Fruit fly (Drosophila melanogaster) whole organism, embryonic: Measurements from ENCODE around the gene CG15890.

Experiments
- BEAF-32 ChIP-seq: fragments of 200-800 bp; sonication (Bioruptor generic); optimal IDR thresholded peaks from 3 replicates; lab custom pipeline; 2017; ENCODE audit warnings: missing biosample characterization, missing genetic modification characterization, mild to moderate bottlenecking, moderate library complexity, missing genetic modification reagents
- CG10209 ChIP-seq: fragments of 200-800 bp; sonication (Bioruptor generic); optimal IDR thresholded peaks from 3 replicates; lab custom pipeline; 2017; ENCODE audit warnings: missing biosample characterization, mild to moderate bottlenecking, missing genetic modification characterization, missing genetic modification reagents
- CG10321 ChIP-seq: fragments of 200-800 bp; sonication (Bioruptor generic); IDR thresholded peaks from 2 replicates; pipeline ENCODE4 v1.3.6; 2022; ENCODE audit warnings: missing biosample characterization, missing genetic modification characterization
- CG10462 ChIP-seq: fragments of 200-800 bp; sonication (Bioruptor generic); optimal IDR thresholded peaks from 2 replicates; lab custom pipeline; 2016; ENCODE audit warnings: missing biosample characterization, missing genetic modification characterization
- CG11560 ChIP-seq: fragments of 200-800 bp; sonication (Bioruptor generic); IDR thresholded peaks from 3 replicates; pipeline ENCODE4 v1.3.6; 2022; ENCODE audit warnings: missing biosample characterization, missing genetic modification characterization
- CG12659 ChIP-seq: fragments of 200-800 bp; sonication (Bioruptor generic); optimal IDR thresholded peaks from 3 replicates; lab custom pipeline; 2017; ENCODE audit warnings: mild to moderate bottlenecking, missing biosample characterization, missing genetic modification reagents, missing genetic modification characterization
- CG1602 ChIP-seq: fragments of 200-800 bp; sonication (Bioruptor generic); optimal IDR thresholded peaks from 3 replicates; lab custom pipeline; 2016; ENCODE audit warnings: missing biosample characterization, missing genetic modification characterization
- CG1603 ChIP-seq: fragments of 200-800 bp; sonication (Bioruptor generic); optimal IDR thresholded peaks from 2 replicates; lab custom pipeline; 2019; ENCODE audit warnings: missing biosample characterization, mild to moderate bottlenecking, missing genetic modification characterization, moderate library complexity
- CG17186 ChIP-seq: fragments of 200-800 bp; sonication (Bioruptor generic); optimal IDR thresholded peaks from 3 replicates; lab custom pipeline; 2017; ENCODE audit warnings: missing biosample characterization, missing genetic modification reagents, missing genetic modification characterization
- CG17612 ChIP-seq: fragments of 200-800 bp; sonication (Bioruptor generic); IDR thresholded peaks from 2 replicates; pipeline ENCODE4 v1.3.6; 2022; ENCODE audit warnings: missing biosample characterization, missing genetic modification characterization
- CG18262 ChIP-seq: fragments of 200-800 bp; optimal IDR thresholded peaks from 3 replicates; lab custom pipeline; 2019; ENCODE audit warnings: missing biosample characterization, mild to moderate bottlenecking, missing genetic modification characterization, moderate library complexity
- CG2712 ChIP-seq: fragments of 200-800 bp; optimal IDR thresholded peaks from 3 replicates; lab custom pipeline; 2019; ENCODE audit warnings: missing biosample characterization, mild to moderate bottlenecking, missing genetic modification characterization, moderate library complexity
- CG30431 ChIP-seq: fragments of 200-800 bp; sonication (Bioruptor generic); optimal IDR thresholded peaks from 2 replicates; lab custom pipeline; 2017; ENCODE audit warnings: missing biosample characterization, missing genetic modification characterization
- CG31224 ChIP-seq: fragments of 200-800 bp; sonication (Bioruptor generic); IDR thresholded peaks from 2 replicates; pipeline ENCODE4 v1.3.6; 2022; ENCODE audit warnings: missing biosample characterization, missing genetic modification characterization
- CG32767 ChIP-seq: fragments of 200-800 bp; sonication (Bioruptor generic); IDR thresholded peaks from 2 replicates; pipeline ENCODE4 v1.3.6; 2022; ENCODE audit warnings: missing biosample characterization, missing genetic modification characterization
- CG32772 ChIP-seq: fragments of 200-800 bp; sonication (Bioruptor generic); IDR thresholded peaks from 2 replicates; pipeline ENCODE4 v1.3.6; 2022; ENCODE audit warnings: missing biosample characterization, missing genetic modification characterization
- CG6683 ChIP-seq: fragments of 200-800 bp; sonication (Bioruptor generic); optimal IDR thresholded peaks from 2 replicates; lab custom pipeline; 2017; ENCODE audit warnings: missing biosample characterization, mild to moderate bottlenecking, missing genetic modification characterization, missing genetic modification reagents
- CG7963 ChIP-seq: fragments of 200-800 bp; sonication (Bioruptor generic); IDR thresholded peaks from 3 replicates; pipeline ENCODE4 v1.3.6; 2022; ENCODE audit warnings: missing biosample characterization, missing genetic modification characterization; ENCODE audit not compliant: partially characterized antibody
- CG9727 ChIP-seq: fragments of 200-800 bp; sonication (Bioruptor generic); optimal IDR thresholded peaks from 3 replicates; lab custom pipeline; 2017; ENCODE audit warnings: missing biosample characterization, mild to moderate bottlenecking, missing genetic modification characterization
- D19B ChIP-seq: fragments of 200-800 bp; sonication (Bioruptor generic); optimal IDR thresholded peaks from 2 replicates; lab custom pipeline; 2017; ENCODE audit warnings: missing biosample characterization, mild to moderate bottlenecking, missing genetic modification characterization
- Dek ChIP-seq: fragments of 200-800 bp; sonication (Bioruptor generic); optimal IDR thresholded peaks from 3 replicates; lab custom pipeline; 2019; ENCODE audit warnings: missing biosample characterization, mild to moderate bottlenecking, missing genetic modification characterization, moderate library complexity
- Doc3 ChIP-seq: fragments of 200-800 bp; sonication (Bioruptor generic); IDR thresholded peaks from 3 replicates; pipeline ENCODE4 v1.3.6; 2022; ENCODE audit warnings: missing biosample characterization, missing genetic modification characterization; ENCODE audit not compliant: partially characterized antibody
- Eip74EF ChIP-seq, 2 experiments: fragments of 200-800 bp in 1 of 2; fragments of >200 bp in 1 of 2; sonication (Bioruptor generic) in 1 of 2; optimal IDR thresholded peaks; 2 replicates each; lab custom pipeline; 2017 to 2019; ENCODE audit warnings: missing biosample characterization in 2 of 2, missing genetic modification characterization in 2 of 2, mild to moderate bottlenecking in 1 of 2, moderate library complexity in 1 of 2
- H2.0 ChIP-seq: fragments of 200-800 bp; sonication (Bioruptor generic); IDR thresholded peaks from 2 replicates; pipeline ENCODE4 v1.3.6; 2022; ENCODE audit warnings: missing biosample characterization, missing genetic modification characterization
- Hand ChIP-seq: fragments of 200-800 bp; sonication (Bioruptor generic); optimal IDR thresholded peaks from 2 replicates; lab custom pipeline; 2017; ENCODE audit warnings: mild to moderate bottlenecking, missing biosample characterization, missing genetic modification reagents, missing genetic modification characterization
- Hr51 ChIP-seq, 2 experiments: fragments of 200-800 bp; sonication (Bioruptor generic); optimal IDR thresholded peaks; 2 replicates in 1 of 2; 3 replicates in 1 of 2; lab custom pipeline; 2016 to 2018; ENCODE audit warnings: missing biosample characterization in 2 of 2, missing genetic modification characterization in 2 of 2, mild to moderate bottlenecking in 1 of 2, moderate library complexity in 1 of 2
- Sox100B ChIP-seq: fragments of 200-800 bp; sonication (Bioruptor generic); optimal IDR thresholded peaks from 3 replicates; lab custom pipeline; 2018; ENCODE audit warnings: missing biosample characterization, mild to moderate bottlenecking, missing genetic modification characterization
- Usf ChIP-seq: fragments of 200-800 bp; sonication (Bioruptor generic); optimal IDR thresholded peaks from 2 replicates; lab custom pipeline; 2017; ENCODE audit warnings: missing genotype, missing biosample characterization, missing genetic modification characterization
- Vsx1 ChIP-seq: fragments of 200-800 bp; sonication (Bioruptor generic); optimal IDR thresholded peaks from 2 replicates; lab custom pipeline; 2017; ENCODE audit warnings: missing biosample characterization, mild to moderate bottlenecking, missing genetic modification characterization, missing genetic modification reagents
- dati ChIP-seq: fragments of 200-800 bp; sonication (Bioruptor generic); IDR thresholded peaks from 2 replicates; pipeline ENCODE4 v1.3.6; 2022; ENCODE audit warnings: missing biosample characterization, missing genetic modification characterization
- exex ChIP-seq: fragments of 200-800 bp; sonication (Bioruptor generic); optimal IDR thresholded peaks from 4 replicates; lab custom pipeline; 2018; ENCODE audit warnings: missing biosample characterization, mild to moderate bottlenecking, missing genetic modification characterization, moderate library complexity
- fd3F ChIP-seq: fragments of 200-800 bp; sonication (Bioruptor generic); optimal IDR thresholded peaks from 2 replicates; lab custom pipeline; 2018; ENCODE audit warnings: missing biosample characterization, mild to moderate bottlenecking, missing genetic modification characterization, moderate library complexity
- klu ChIP-seq: fragments of 200-800 bp; sonication (Bioruptor generic); IDR thresholded peaks from 2 replicates; pipeline ENCODE4 v1.3.6; 2022; ENCODE audit warnings: missing biosample characterization, missing genetic modification characterization
- lola ChIP-seq, 3 experiments: fragments of >200 bp in 2 of 3; fragments of 200-800 bp in 1 of 3; sonication (Bioruptor generic) in 1 of 3; optimal IDR thresholded peaks; 2 replicates each; lab custom pipeline; 2017 to 2019; ENCODE audit warnings: missing biosample characterization in 3 of 3, missing genetic modification characterization in 3 of 3, mild to moderate bottlenecking in 1 of 3, moderate library complexity in 1 of 3
- lov ChIP-seq, 2 experiments: fragments of 200-800 bp in 1 of 2; fragments of >200 bp in 1 of 2; sonication (Bioruptor generic) in 1 of 2; IDR thresholded peaks in 1 of 2; optimal IDR thresholded peaks in 1 of 2; 2 replicates in 1 of 2; 3 replicates in 1 of 2; pipeline versions ENCODE4 v1.3.6 to Lab custom; 2017 to 2022; ENCODE audit warnings: missing biosample characterization in 1 of 2, missing genetic modification characterization in 1 of 2
- maf-S ChIP-seq: fragments of 200-800 bp; sonication (Bioruptor generic); optimal IDR thresholded peaks from 2 replicates; lab custom pipeline; 2016; ENCODE audit warnings: missing biosample characterization, missing genetic modification characterization
- nmo ChIP-seq: fragments of 200-800 bp; sonication (Bioruptor generic); optimal IDR thresholded peaks from 2 replicates; lab custom pipeline; 2018; ENCODE audit warnings: missing biosample characterization, mild to moderate bottlenecking, missing genetic modification characterization, moderate library complexity
- prd ChIP-seq, 3 experiments: fragments of >200 bp in 2 of 3; fragments of 200-800 bp in 1 of 3; sonication (Bioruptor generic) in 1 of 3; optimal IDR thresholded peaks in 2 of 3; IDR thresholded peaks in 1 of 3; 2 replicates in 2 of 3; 3 replicates in 1 of 3; pipeline versions ENCODE4 v1.3.6 to Lab custom; 2017 to 2022; ENCODE audit warnings: missing biosample characterization in 1 of 3, missing genetic modification characterization in 1 of 3
- psq ChIP-seq: fragments of 200-800 bp; sonication (Bioruptor generic); optimal IDR thresholded peaks from 2 replicates; lab custom pipeline; 2017; ENCODE audit warnings: missing biosample characterization, missing genetic modification characterization
- ranshi ChIP-seq: fragments of 200-800 bp; sonication (Bioruptor generic); IDR thresholded peaks from 2 replicates; pipeline ENCODE4 v1.3.6; 2022; ENCODE audit warnings: missing biosample characterization, missing genetic modification characterization
- repo ChIP-seq: fragments of 200-800 bp; sonication (Bioruptor generic); optimal IDR thresholded peaks from 2 replicates; lab custom pipeline; 2016; ENCODE audit warnings: missing biosample characterization, missing genetic modification characterization
- so ChIP-seq: fragments of 200-800 bp; sonication (Bioruptor generic); IDR thresholded peaks from 3 replicates; pipeline ENCODE4 v1.3.6; 2022; ENCODE audit warnings: missing biosample characterization, missing genetic modification characterization
- ssp ChIP-seq: fragments of 200-800 bp; sonication (Bioruptor generic); IDR thresholded peaks from 2 replicates; pipeline ENCODE4 v1.3.6; 2022; ENCODE audit warnings: missing biosample characterization, missing genetic modification characterization
- stwl ChIP-seq: fragments of 200-800 bp; sonication (Bioruptor generic); optimal IDR thresholded peaks from 3 replicates; lab custom pipeline; 2018; ENCODE audit warnings: missing biosample characterization, mild to moderate bottlenecking, missing genetic modification characterization, moderate library complexity
- tx ChIP-seq: fragments of 200-800 bp; sonication (Bioruptor generic); optimal IDR thresholded peaks from 2 replicates; lab custom pipeline; 2016; ENCODE audit warnings: missing biosample characterization, missing genetic modification characterization
- unc-4 ChIP-seq: fragments of 200-800 bp; sonication (Bioruptor generic); IDR thresholded peaks from 2 replicates; pipeline ENCODE4 v1.3.6; 2022; ENCODE audit warnings: missing biosample characterization, missing genetic modification characterization; ENCODE audit not compliant: partially characterized antibody
- usp ChIP-seq: fragments of >200 bp; optimal IDR thresholded peaks from 2 replicates; lab custom pipeline; 2017; ENCODE audit warnings: missing biosample characterization, missing genetic modification characterization

Gene CG15890

DNA sequence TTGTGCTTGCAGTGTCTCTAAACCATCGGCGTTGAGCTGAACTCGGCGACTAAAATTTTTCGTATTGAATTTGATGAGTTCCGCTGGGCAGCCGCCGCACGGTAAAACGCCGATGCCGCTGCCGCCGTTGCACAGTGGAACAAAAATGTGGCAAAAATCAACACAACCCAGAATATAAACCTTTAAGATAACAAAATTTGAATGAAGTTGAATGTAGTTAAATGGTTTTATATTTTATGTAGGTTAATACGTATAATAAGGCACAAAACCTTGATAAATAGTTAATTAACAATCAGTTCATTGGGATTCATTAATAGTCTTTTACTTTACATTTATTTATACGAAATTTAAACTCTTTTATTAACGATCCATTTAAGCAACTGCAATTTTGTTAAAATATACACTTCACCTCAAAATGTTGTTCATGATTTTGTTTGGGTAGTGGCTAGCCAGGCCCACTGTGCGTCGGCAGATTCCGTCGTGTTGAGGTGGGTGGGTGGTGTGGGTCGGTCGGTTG lies at the start of gene CG15890 (continued):
- TF ChIP-seq CG12659 (GFP tag; lab: Kevin White, UChicago), result peak; percentile 61
- TF ChIP-seq exex (tag; lab: Kevin White, UChicago), result no peak
- TF ChIP-seq CG10209 (GFP tag; lab: Kevin White, UChicago), result peak; percentile 77
- TF ChIP-seq ranshi (GFP tag; lab: Robert Waterston, UW), result peak; percentile 8; the same call in 1 of the 2 replicates
- peak; percentile 6 for TF ChIP-seq CG1602 (GFP tag; lab: Kevin White, UChicago)
- TF ChIP-seq nmo, result peak; percentile 72
- TF ChIP-seq D19B (GFP tag; lab: Kevin White, UChicago), result no peak
- TF ChIP-seq usp, result no peak
- TF ChIP-seq so, result 0 out of 3 replicates have a peak, but pooled peaks have one; percentile 13
- TF ChIP-seq repo (GFP tag; lab: Kevin White, UChicago), result no peak
- no peak for TF ChIP-seq CG10321 (GFP tag; lab: Robert Waterston, UW)
- no peak for TF ChIP-seq CG7963 (GFP tag; lab: Robert Waterston, UW)
- TF ChIP-seq CG11560 (tag; lab: Robert Waterston, UW), result no peak
- no peak for TF ChIP-seq CG17612 (GFP tag; lab: Robert Waterston, UW)
- TF ChIP-seq CG9727 (GFP tag; lab: Kevin White, UChicago), result peak; percentile 63
- TF ChIP-seq klu (GFP tag; lab: Robert Waterston, UW), result 0 out of 2 replicates have a peak, but pooled peaks have one; percentile 32
- no peak for TF ChIP-seq psq (GFP tag; lab: Kevin White, UChicago)
- no peak for TF ChIP-seq Dek (tag; lab: Kevin White, UChicago)
- no peak for TF ChIP-seq lov (optimal IDR thresholded peaks at IDR 0.05; lab: Kevin White, UChicago)
- no peak for TF ChIP-seq lov (GFP tag; IDR thresholded peaks at IDR 0.05; lab: Robert Waterston, UW)
- no peak for TF ChIP-seq CG17186 (GFP tag; lab: Kevin White, UChicago)
- TF ChIP-seq unc-4 (GFP tag; lab: Robert Waterston, UW), result no peak
- no peak for TF ChIP-seq H2.0 (GFP tag; lab: Robert Waterston, UW)
- TF ChIP-seq lola (GFP tag; optimal IDR thresholded peaks at IDR 0.05; lab: Kevin White, UChicago), result peak in 1 of 3 experiments; percentile 65
- TF ChIP-seq CG1603 (tag; lab: Kevin White, UChicago), result peak; percentile 12
- TF ChIP-seq Sox100B (GFP tag; lab: Kevin White, UChicago), result peak; percentile 84
- TF ChIP-seq CG10462, result peak; percentile 18
- TF ChIP-seq dati, result no peak
- TF ChIP-seq CG32767 (GFP tag; lab: Robert Waterston, UW), result no peak
- no peak for TF ChIP-seq Usf (GFP tag; lab: Kevin White, UChicago)
- TF ChIP-seq CG6683 (GFP tag; lab: Kevin White, UChicago), result peak; percentile 24
- no peak for TF ChIP-seq Vsx1 (GFP tag; lab: Kevin White, UChicago)
- no peak for TF ChIP-seq stwl (tag; lab: Kevin White, UChicago)
- TF ChIP-seq ssp (GFP tag; lab: Robert Waterston, UW), result 0 out of 2 replicates have a peak, but pooled peaks have one; percentile 7
- TF ChIP-seq Eip74EF (GFP tag; optimal IDR thresholded peaks at IDR 0.05; lab: Kevin White, UChicago), result peak in 1 of 2 experiments; percentile 66
- TF ChIP-seq fd3F (GFP tag; lab: Kevin White, UChicago), result peak; percentile 14
- no peak for TF ChIP-seq tx
- TF ChIP-seq CG32772 (GFP tag; lab: Robert Waterston, UW), result no peak
- TF ChIP-seq Hand, result peak; percentile 46
- no peak for TF ChIP-seq BEAF-32
- TF ChIP-seq Doc3 (GFP tag; lab: Robert Waterston, UW), result no peak
- peak in 1 of 2 experiments; percentile 85 for TF ChIP-seq Hr51 (GFP tag; optimal IDR thresholded peaks at IDR 0.05; lab: Kevin White, UChicago)
- no peak for TF ChIP-seq maf-S (GFP tag; lab: Kevin White, UChicago)
- TF ChIP-seq CG31224 (GFP tag; lab: Robert Waterston, UW), result no peak
- TF ChIP-seq CG30431 (GFP tag; lab: Kevin White, UChicago), result peak; percentile 40
- no peak for TF ChIP-seq prd (optimal IDR thresholded peaks at IDR 0.05; lab: Kevin White, UChicago)
- 0 out of 3 replicates have a peak, but pooled peaks have one; percentile 29 for TF ChIP-seq prd (GFP tag; IDR thresholded peaks at IDR 0.05; lab: Robert Waterston, UW)
- TF ChIP-seq CG18262 (tag; lab: Kevin White, UChicago), result peak; percentile 79
- TF ChIP-seq CG2712 (tag; lab: Kevin White, UChicago), result peak; percentile 75
